Worm (Caenorhabditis elegans) whole organism, L3 larva: ENCODE results near the gene citk-2.
A peak's percentile ranks its signal among the peaks of the same experiment; 100 is the strongest.

Experiments
- R02D3.7 ChIP-seq: fragments of 150-350 bp; optimal IDR thresholded peaks from 2 replicates; lab custom pipeline; 2014; ENCODE audit warnings: missing biosample characterization, missing genetic modification characterization
- aly-2 ChIP-seq: fragments of 150-350 bp; optimal IDR thresholded peaks from 2 replicates; lab custom pipeline; 2014; ENCODE audit warnings: missing biosample characterization, missing genetic modification characterization
- ama-1 ChIP-seq: fragments of 150-350 bp; optimal IDR thresholded peaks from 2 replicates; lab custom pipeline; 2018
- ceh-28 ChIP-seq: fragments of 150-350 bp; optimal IDR thresholded peaks from 2 replicates; lab custom pipeline; 2014; ENCODE audit warnings: missing biosample characterization, missing genetic modification reagents, missing genetic modification characterization
- ceh-82 ChIP-seq: fragments of 150-350 bp; optimal IDR thresholded peaks from 2 replicates; lab custom pipeline; 2014; ENCODE audit warnings: missing biosample characterization, missing genetic modification characterization
- ceh-9 ChIP-seq: sonication (generic microtip); optimal IDR thresholded peaks from 2 replicates; lab custom pipeline; 2018; ENCODE audit warnings: missing biosample characterization, missing genetic modification characterization
- egl-5 ChIP-seq: fragments of 150-350 bp; optimal IDR thresholded peaks from 2 replicates; lab custom pipeline; 2017; ENCODE audit warnings: missing biosample characterization, missing genetic modification reagents, missing genetic modification characterization, inconsistent platforms
- elt-1 ChIP-seq: fragments of 150-350 bp; optimal IDR thresholded peaks from 2 replicates; lab custom pipeline; 2014; ENCODE audit warnings: missing biosample characterization, missing genetic modification characterization
- elt-2 ChIP-seq: sonication (generic microtip); optimal IDR thresholded peaks from 2 replicates; lab custom pipeline; 2016; ENCODE audit warnings: missing genetic modification reagents, mild to moderate bottlenecking, missing genetic modification characterization, missing compliant biosample characterization
- elt-3 ChIP-seq, 3 experiments: fragments of 150-350 bp in 1 of 3; sonication (generic microtip) in 2 of 3; optimal IDR thresholded peaks; 2 replicates in 2 of 3; 4 replicates in 1 of 3; lab custom pipeline; 2014 to 2017; ENCODE audit warnings: missing biosample characterization in 3 of 3, missing genetic modification characterization in 3 of 3
- eor-1 ChIP-seq, 2 experiments: fragments of 150-350 bp; optimal IDR thresholded peaks; 2 replicates each; lab custom pipeline; 2014 to 2018; ENCODE audit warnings: missing biosample characterization in 2 of 2, missing genetic modification characterization in 2 of 2
- fkh-2 ChIP-seq: fragments of 150-350 bp; optimal IDR thresholded peaks from 2 replicates; lab custom pipeline; 2014; ENCODE audit warnings: missing biosample characterization, missing genetic modification reagents, missing genetic modification characterization
- hmg-11 ChIP-seq: sonication (generic microtip); optimal IDR thresholded peaks from 2 replicates; lab custom pipeline; 2016; ENCODE audit warnings: missing genetic modification characterization, missing compliant biosample characterization
- jun-1 ChIP-seq: fragments of 150-350 bp; optimal IDR thresholded peaks from 2 replicates; lab custom pipeline; 2014; ENCODE audit warnings: missing biosample characterization, missing genetic modification reagents, missing genetic modification characterization
- lin-15B ChIP-seq: fragments of 150-350 bp; optimal IDR thresholded peaks from 2 replicates; lab custom pipeline; 2014; ENCODE audit warnings: missing biosample characterization, missing genetic modification characterization
- lin-39 ChIP-seq: fragments of 150-350 bp; optimal IDR thresholded peaks from 2 replicates; lab custom pipeline; 2018; ENCODE audit warnings: missing biosample characterization, missing genetic modification reagents, missing genetic modification characterization
- mdl-1 ChIP-seq: fragments of 150-350 bp; optimal IDR thresholded peaks from 2 replicates; lab custom pipeline; 2014; ENCODE audit warnings: missing biosample characterization, missing genetic modification characterization
- mml-1 ChIP-seq: fragments of 150-350 bp; sonication (generic microtip); optimal IDR thresholded peaks from 3 replicates; lab custom pipeline; 2014; ENCODE audit warnings: missing biosample characterization, missing genetic modification characterization
- nfya-1 ChIP-seq: sonication (generic microtip); optimal IDR thresholded peaks from 2 replicates; lab custom pipeline; 2017; ENCODE audit warnings: missing genetic modification characterization, mild to moderate bottlenecking, missing compliant biosample characterization, antibody characterized with exemption, moderate library complexity; ENCODE audit not compliant: insufficient read depth
- nhr-11 ChIP-seq: fragments of 150-350 bp; optimal IDR thresholded peaks from 2 replicates; lab custom pipeline; 2014; ENCODE audit warnings: missing biosample characterization, missing genetic modification characterization
- nhr-12 ChIP-seq: fragments of 150-350 bp; optimal IDR thresholded peaks from 2 replicates; lab custom pipeline; 2014; ENCODE audit warnings: missing biosample characterization, missing genetic modification characterization
- nhr-23 ChIP-seq: fragments of 150-350 bp; optimal IDR thresholded peaks from 2 replicates; lab custom pipeline; 2014; ENCODE audit warnings: missing biosample characterization, missing genetic modification reagents, missing genetic modification characterization
- nhr-237 ChIP-seq: fragments of 150-350 bp; optimal IDR thresholded peaks from 2 replicates; lab custom pipeline; 2014; ENCODE audit warnings: missing biosample characterization, missing genetic modification characterization
- nhr-25 ChIP-seq: sonication (generic microtip); optimal IDR thresholded peaks from 2 replicates; lab custom pipeline; 2017; ENCODE audit warnings: missing biosample characterization, missing genetic modification characterization
- nhr-28 ChIP-seq: fragments of 150-350 bp; optimal IDR thresholded peaks from 2 replicates; lab custom pipeline; 2014; ENCODE audit warnings: missing biosample characterization, missing genetic modification characterization
- nhr-43 ChIP-seq: sonication (generic microtip); optimal IDR thresholded peaks from 2 replicates; lab custom pipeline; 2016; ENCODE audit warnings: mild to moderate bottlenecking, missing genetic modification characterization, missing compliant biosample characterization; ENCODE audit not compliant: poor library complexity, severe bottlenecking
- nhr-67 ChIP-seq: fragments of 150-350 bp; optimal IDR thresholded peaks from 2 replicates; lab custom pipeline; 2014; ENCODE audit warnings: missing biosample characterization, missing genetic modification characterization
- nhr-76 ChIP-seq: fragments of 150-350 bp; sonication (generic microtip); optimal IDR thresholded peaks from 5 replicates; lab custom pipeline; 2014; ENCODE audit warnings: missing biosample characterization, missing genetic modification characterization
- nhr-77 ChIP-seq: fragments of 150-350 bp; optimal IDR thresholded peaks from 2 replicates; lab custom pipeline; 2014; ENCODE audit warnings: missing biosample characterization, missing genetic modification characterization
- pha-4 ChIP-seq: fragments of 150-350 bp; optimal IDR thresholded peaks from 2 replicates; lab custom pipeline; 2014; ENCODE audit warnings: missing biosample characterization, missing genetic modification reagents, missing genetic modification characterization
- pqm-1 ChIP-seq: fragments of 150-350 bp; optimal IDR thresholded peaks from 2 replicates; lab custom pipeline; 2017; ENCODE audit warnings: missing biosample characterization, missing genetic modification characterization, inconsistent platforms
- sea-2 ChIP-seq: fragments of 150-350 bp; sonication (generic microtip); optimal IDR thresholded peaks from 4 replicates; lab custom pipeline; 2014; ENCODE audit warnings: missing biosample characterization, missing genetic modification reagents, missing genetic modification characterization
- skn-1 ChIP-seq: fragments of 150-350 bp; optimal IDR thresholded peaks from 2 replicates; lab custom pipeline; 2014; ENCODE audit warnings: missing biosample characterization, missing genetic modification characterization
- snpc-4 ChIP-seq: fragments of 150-350 bp; optimal IDR thresholded peaks from 2 replicates; lab custom pipeline; 2014; ENCODE audit warnings: missing biosample characterization, missing genetic modification characterization
- tbx-2 ChIP-seq: sonication (generic microtip); optimal IDR thresholded peaks from 2 replicates; lab custom pipeline; 2016; ENCODE audit warnings: mild to moderate bottlenecking, missing genetic modification characterization, missing compliant biosample characterization
- unc-62 ChIP-seq: fragments of 150-350 bp; sonication (generic microtip); optimal IDR thresholded peaks from 4 replicates; lab custom pipeline; 2014; ENCODE audit warnings: missing biosample characterization, missing genetic modification reagents, missing genetic modification characterization
- zag-1 ChIP-seq: fragments of 150-350 bp; optimal IDR thresholded peaks from 2 replicates; lab custom pipeline; 2014; ENCODE audit warnings: missing biosample characterization, missing genetic modification characterization
- ztf-11 ChIP-seq: fragments of 150-350 bp; optimal IDR thresholded peaks from 2 replicates; lab custom pipeline; 2014; ENCODE audit warnings: missing biosample characterization, missing genetic modification characterization
- ztf-4 ChIP-seq: fragments of 150-350 bp; optimal IDR thresholded peaks from 2 replicates; lab custom pipeline; 2014; ENCODE audit warnings: missing biosample characterization, missing genetic modification characterization

The citk-2 gene

DNA sequence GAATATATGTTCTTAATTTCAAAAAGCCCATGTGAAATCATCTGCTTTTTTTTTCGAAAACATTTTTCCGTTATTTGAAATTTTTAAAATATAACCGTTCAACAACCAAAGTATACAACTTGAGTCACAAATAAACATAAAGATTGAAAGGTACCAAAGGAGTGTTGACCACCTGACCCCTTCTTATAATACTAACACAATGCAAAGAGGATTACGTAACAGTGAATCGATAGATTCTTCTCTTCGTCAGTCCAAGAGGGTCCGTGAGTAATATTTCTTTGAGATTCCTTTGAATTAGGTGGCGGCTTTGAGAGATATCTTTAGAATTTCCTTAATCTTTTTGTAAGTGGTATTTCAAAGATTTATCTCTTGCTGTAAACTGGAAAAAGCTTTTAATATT, 16.8 kb downstream of the citk-2 start:
- no peak for TF ChIP-seq ama-1 (lab: Kevin White, UChicago)
- TF ChIP-seq ceh-9 = no peak
- TF ChIP-seq pqm-1 (tag; lab: Kevin White, UChicago) = no peak
- TF ChIP-seq nhr-237 (tag; lab: Kevin White, UChicago) = no peak
- TF ChIP-seq mdl-1 (tag; lab: Kevin White, UChicago) = no peak
- TF ChIP-seq lin-39 (tag; lab: Kevin White, UChicago) = no peak
- no peak for TF ChIP-seq R02D3.7 (tag; lab: Kevin White, UChicago)
- TF ChIP-seq nhr-77 = no peak
- no peak for TF ChIP-seq elt-3 (tag; optimal IDR thresholded peaks at IDR 0.05; lab: Kevin White, UChicago)
- no peak for TF ChIP-seq jun-1 (tag; lab: Kevin White, UChicago)
- TF ChIP-seq mml-1 = no peak
- no peak for TF ChIP-seq ztf-4 (tag; lab: Kevin White, UChicago)
- TF ChIP-seq ceh-82 (tag; lab: Kevin White, UChicago) = no peak
- TF ChIP-seq ceh-28 = no peak
- no peak for TF ChIP-seq zag-1 (tag; lab: Kevin White, UChicago)
- TF ChIP-seq, all 47 proteins: peak for 0

DNA sequence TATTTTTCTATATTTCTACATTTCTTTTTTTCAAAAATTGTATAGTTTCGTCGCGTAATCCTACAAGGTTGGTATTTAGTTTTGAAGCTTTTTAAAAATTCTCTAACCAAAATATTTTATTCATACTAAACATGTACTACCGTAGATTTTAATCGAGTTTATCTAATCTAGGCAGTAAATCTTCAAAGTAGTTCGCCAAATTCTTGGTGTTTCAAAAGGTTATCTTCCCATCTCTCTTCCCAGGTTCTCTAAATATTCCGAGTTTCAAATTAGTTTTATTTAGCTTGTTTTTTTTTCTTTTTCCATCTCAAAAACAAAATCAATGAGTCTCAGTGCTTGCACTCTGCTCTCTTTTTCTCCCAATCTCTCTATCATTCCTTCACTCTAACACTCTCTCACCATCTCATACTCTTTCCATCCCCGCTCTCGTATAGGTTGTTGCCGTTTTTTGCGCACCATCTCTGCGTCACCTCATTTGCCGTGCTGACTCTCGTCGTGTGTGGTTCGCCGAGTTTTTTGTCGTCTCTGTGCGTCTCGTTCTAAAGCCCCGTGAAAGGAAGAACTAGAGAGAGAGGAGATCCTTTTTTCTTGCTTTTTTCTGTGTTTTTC, 17.8 kb downstream of the citk-2 start:
- TF ChIP-seq snpc-4 = peak; percentile 44
- TF ChIP-seq hmg-11 = peak; percentile 94
- no peak for TF ChIP-seq ceh-82 (tag; lab: Kevin White, UChicago)
- TF ChIP-seq tbx-2 = no peak
- peak; percentile 93 for TF ChIP-seq elt-2 (tag; lab: Kevin White, UChicago)
- peak; percentile 43 for TF ChIP-seq pha-4
- no peak for TF ChIP-seq nhr-12
- TF ChIP-seq mml-1 = no peak
- TF ChIP-seq skn-1 (tag; lab: Kevin White, UChicago) = peak; percentile 38
- peak; percentile 22 for TF ChIP-seq sea-2 (GFP tag; lab: Kevin White, UChicago)
- peak; percentile 60 for TF ChIP-seq nhr-23
- TF ChIP-seq fkh-2 = peak; percentile 6
- TF ChIP-seq ztf-11 (tag; lab: Kevin White, UChicago) = no peak
- TF ChIP-seq ceh-28 = peak; percentile 58
- no peak for TF ChIP-seq nhr-76 (tag; lab: Kevin White, UChicago)
- peak; percentile 22 for TF ChIP-seq R02D3.7 (tag; lab: Kevin White, UChicago)
- peak; percentile 36 for TF ChIP-seq jun-1 (tag; lab: Kevin White, UChicago)
- peak; percentile 43 for TF ChIP-seq lin-39 (tag; lab: Kevin White, UChicago)
- TF ChIP-seq nhr-43 = peak; percentile 15
- TF ChIP-seq lin-15B (tag; lab: Kevin White, UChicago) = peak; percentile 56
- no peak for TF ChIP-seq nhr-28
- no peak for TF ChIP-seq elt-3 (tag; optimal IDR thresholded peaks at IDR 0.05; lab: Kevin White, UChicago)
- TF ChIP-seq elt-1 (tag; lab: Kevin White, UChicago) = peak; percentile 90
- TF ChIP-seq nfya-1 (tag; lab: Kevin White, UChicago) = peak; percentile 89
- peak; percentile 46 for TF ChIP-seq unc-62 (GFP tag; lab: Kevin White, UChicago)
- peak; percentile 57 for TF ChIP-seq ztf-4 (tag; lab: Kevin White, UChicago)
- peak; percentile 42 for TF ChIP-seq egl-5
- TF ChIP-seq nhr-237 (tag; lab: Kevin White, UChicago) = no peak
- peak; percentile 15 for TF ChIP-seq nhr-25 (tag; lab: Kevin White, UChicago)

DNA sequence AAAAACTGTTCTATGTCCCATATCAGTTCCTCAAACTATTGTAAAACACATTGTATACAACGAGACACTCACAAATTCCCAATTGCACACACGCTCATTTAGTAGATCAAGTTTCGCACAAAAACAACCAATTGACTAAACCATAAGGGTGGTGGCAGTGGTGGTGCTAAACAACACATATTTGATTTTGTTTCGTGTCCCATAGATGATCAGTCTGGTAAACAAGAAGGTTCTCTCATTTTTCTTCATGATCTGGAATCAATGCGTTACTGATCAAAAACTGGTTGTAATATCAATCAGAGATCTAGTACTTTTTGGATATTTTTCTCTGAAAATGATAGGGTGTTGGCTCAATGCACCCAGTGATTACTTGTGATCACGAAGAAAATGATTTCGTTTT, 19.3 kb downstream of the citk-2 start:
- no peak for TF ChIP-seq eor-1 (tag; optimal IDR thresholded peaks at IDR 0.05; lab: Kevin White, UChicago)
- no peak for TF ChIP-seq aly-2 (tag; lab: Kevin White, UChicago)
- TF ChIP-seq nhr-237 (tag; lab: Kevin White, UChicago) = no peak
- TF ChIP-seq mml-1 = no peak
- no peak for TF ChIP-seq ama-1 (lab: Kevin White, UChicago)
- no peak for TF ChIP-seq ztf-4 (tag; lab: Kevin White, UChicago)
- TF ChIP-seq lin-15B (tag; lab: Kevin White, UChicago) = no peak
- no peak for TF ChIP-seq mdl-1 (tag; lab: Kevin White, UChicago)
- TF ChIP-seq fkh-2 = no peak
- TF ChIP-seq sea-2 (GFP tag; lab: Kevin White, UChicago) = no peak
- TF ChIP-seq skn-1 (tag; lab: Kevin White, UChicago) = no peak
- no peak for TF ChIP-seq nhr-67 (tag; lab: Kevin White, UChicago)
- TF ChIP-seq nhr-11 = no peak
- no peak for TF ChIP-seq ceh-82 (tag; lab: Kevin White, UChicago)
- TF ChIP-seq, all 47 proteins: peak for 0
